Worm (Caenorhabditis elegans): Measurements from ENCODE around the gene daf-1.

The daf-1 gene

ce11 chrIV:132095-132494 is at the start of gene daf-1:
daf-1 (plus strand) TSS chrIV:132416.
- TF ChIP-seq unc-62 (GFP tag; optimal IDR thresholded peaks at IDR 0.05) (no peak), B0336.3 (GFP tag; IDR thresholded peaks at IDR 0.05) (no peak), hmg-1.2 (GFP tag; IDR thresholded peaks at IDR 0.05) (peak; percentile 58; the same call in 1 of the 2 replicates), K12H6.12 (tag; optimal IDR thresholded peaks at IDR 0.05) (peak; percentile 23), zfh-2 (GFP tag; conservative IDR thresholded peaks at IDR 0.05) (0 out of 2 replicates have a peak, but pooled peaks have one; percentile 25)

DNA sequence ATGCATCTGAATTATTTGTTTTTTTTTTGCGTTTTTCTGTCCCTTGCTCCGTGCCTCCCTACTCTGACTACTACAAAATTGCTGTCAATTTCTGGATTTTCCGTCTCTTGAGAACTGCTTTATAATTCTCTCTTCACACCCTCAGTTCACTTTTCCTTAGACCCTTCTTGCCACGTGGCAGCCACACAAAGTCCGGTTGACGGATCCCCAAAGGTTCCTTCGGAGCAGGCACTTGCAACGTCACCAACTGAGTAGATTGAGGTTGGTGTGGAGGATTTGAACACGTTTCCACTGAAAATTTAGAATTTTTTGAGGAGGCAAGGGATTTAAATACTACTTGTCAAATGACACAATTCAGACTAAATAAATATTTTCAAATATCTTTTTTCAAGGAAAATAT is 45.5 kb upstream of the daf-1 start:
- TF ChIP-seq F49E8.2 (tag; optimal IDR thresholded peaks at IDR 0.05; ENCODE audit: insufficient read depth) (no peak), lsy-27 (tag; optimal IDR thresholded peaks at IDR 0.05; ENCODE audit: borderline replicate concordance, insufficient read depth) (no peak), athp-1 (tag; optimal IDR thresholded peaks at IDR 0.05) (no peak), gei-17 (GFP tag; optimal IDR thresholded peaks at IDR 0.05) (no peak), let-526 (GFP tag; IDR thresholded peaks at IDR 0.05) (no peak), F39B2.1 (GFP tag; IDR thresholded peaks at IDR 0.05) (no peak), madf-6 (GFP tag; IDR thresholded peaks at IDR 0.05) (no peak), pha-4 (tag; optimal IDR thresholded peaks at IDR 0.05) (no peak), ztf-18 (tag; optimal IDR thresholded peaks at IDR 0.05) (no peak), snpc-3.4 (tag; optimal IDR thresholded peaks at IDR 0.05) (no peak)

DNA sequence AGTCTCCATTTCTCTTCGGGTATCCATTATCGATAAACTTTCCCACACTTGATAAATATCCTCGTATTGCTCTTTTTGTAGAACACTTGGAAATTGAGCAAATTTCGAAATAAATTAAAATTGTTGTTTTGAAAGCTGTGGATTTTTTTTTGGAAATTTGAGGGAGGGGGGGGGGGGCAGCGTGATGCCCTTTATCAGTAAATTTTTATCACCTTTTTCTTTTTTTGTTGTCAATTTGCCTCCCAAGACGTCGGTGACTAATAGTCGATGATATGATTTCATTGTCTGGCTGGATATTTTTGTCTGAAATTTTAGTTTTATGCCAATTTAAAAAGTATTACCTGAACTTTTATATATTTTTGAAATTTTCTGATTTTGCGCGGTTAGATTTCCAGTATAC is 42.2 kb upstream of the daf-1 start, which contains the start of gene scl-23:
Gene scl-23 (minus strand): TSS at position 101 of the 400 bp plus-strand sequence.
- no peak for TF ChIP-seq pha-4 (tag; optimal IDR thresholded peaks at IDR 0.05)
- no peak for TF ChIP-seq him-1 (tag; optimal IDR thresholded peaks at IDR 0.05)
- no peak for TF ChIP-seq gei-17 (GFP tag; optimal IDR thresholded peaks at IDR 0.05)
- TF ChIP-seq attf-5 (GFP tag; optimal IDR thresholded peaks at IDR 0.05), result no peak
- TF ChIP-seq nhr-120 (GFP tag; IDR thresholded peaks at IDR 0.05), result no peak
- TF ChIP-seq F39B2.1 (GFP tag; IDR thresholded peaks at IDR 0.05), result no peak

ce11 chrIV:91680-92079 is 40.5 kb upstream of the daf-1 start, which contains the start of gene tpa-1:
tpa-1 (plus strand) TSS chrIV:91980.
- no peak for TF ChIP-seq bed-1 (GFP tag; IDR thresholded peaks at IDR 0.05)
- TF ChIP-seq zfh-2 (GFP tag; conservative IDR thresholded peaks at IDR 0.05), result no peak
- TF ChIP-seq F57C9.4 (tag; optimal IDR thresholded peaks at IDR 0.05), result no peak
- no peak for TF ChIP-seq nfya-2 (GFP tag; IDR thresholded peaks at IDR 0.05)
- no peak for TF ChIP-seq ztf-26 (tag; optimal IDR thresholded peaks at IDR 0.05)
- no peak for TF ChIP-seq mxl-1 (tag; optimal IDR thresholded peaks at IDR 0.05)
- TF ChIP-seq Y53F4B.3 (GFP tag; IDR thresholded peaks at IDR 0.05), result no peak

- TF ChIP-seq ztf-18 (tag; optimal IDR thresholded peaks at IDR 0.05) (no peak), nhr-120 (GFP tag; IDR thresholded peaks at IDR 0.05) (no peak), unc-62 (GFP tag; optimal IDR thresholded peaks at IDR 0.05) (no peak), K11D2.4 (GFP tag; IDR thresholded peaks at IDR 0.05) (no peak), pbrm-1 (GFP tag; IDR thresholded peaks at IDR 0.05) (no peak), attf-3 (GFP tag; conservative IDR thresholded peaks at IDR 0.05) (no peak), let-526 (GFP tag; IDR thresholded peaks at IDR 0.05) (no peak)
Measured at ce11 chrIV:97681-98080, 34.5 kb upstream of the daf-1 start.

DNA sequence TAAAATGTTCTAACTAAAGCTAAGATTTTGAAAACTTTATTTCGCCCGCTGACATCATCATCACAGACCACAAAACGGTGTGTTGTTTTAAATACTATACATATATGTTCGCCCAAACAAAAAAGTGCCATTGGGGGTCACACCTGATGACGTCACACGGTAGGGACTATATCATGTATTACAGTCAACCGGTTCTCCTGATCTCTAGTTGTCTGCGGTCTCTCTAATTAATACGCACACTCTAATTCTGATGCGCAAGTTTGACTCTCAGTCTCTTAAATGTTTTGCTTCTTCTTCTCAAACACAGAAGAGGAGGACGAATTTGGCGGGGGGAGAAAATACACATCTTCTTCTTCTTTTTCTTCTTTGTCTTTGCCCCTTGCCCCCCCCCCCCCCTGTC is 29.4 kb upstream of the daf-1 start:
- TF ChIP-seq ztf-22 (GFP tag; optimal IDR thresholded peaks at IDR 0.05) (no peak), bed-2 (GFP tag; IDR thresholded peaks at IDR 0.05) (no peak), ZK185.1 (tag; optimal IDR thresholded peaks at IDR 0.05; ENCODE audit: poor library complexity, severe bottlenecking) (no peak), lin-40 (tag; optimal IDR thresholded peaks at IDR 0.05) (peak; percentile 59), ztf-6 (GFP tag; IDR thresholded peaks at IDR 0.05) (no peak), ceh-27 (GFP tag; optimal IDR thresholded peaks at IDR 0.05) (peak; percentile 28), Y95B8A.8 (GFP tag; IDR thresholded peaks at IDR 0.05) (no peak), dpl-1 (GFP tag; optimal IDR thresholded peaks at IDR 0.05) (no peak), Y53F4B.3 (GFP tag; IDR thresholded peaks at IDR 0.05) (no peak), atf-7 (tag; optimal IDR thresholded peaks at IDR 0.05) (peak; percentile 37), dpff-1 (tag; optimal IDR thresholded peaks at IDR 0.05) (no peak), egrh-3 (GFP tag; IDR thresholded peaks at IDR 0.05) (0 out of 2 replicates have a peak, but pooled peaks have one; percentile 10), unc-130 (GFP tag; optimal IDR thresholded peaks at IDR 0.05) (no peak), fkh-3 (tag; optimal IDR thresholded peaks at IDR 0.05) (no peak), egl-44 (GFP tag; IDR thresholded peaks at IDR 0.05) (no peak)
